Fruit fly (Drosophila melanogaster): ENCODE measurements around the gene Ir94c.

Ir94c gene

dm6 chr3R:22145425-22146411 is 26.5 kb upstream of the Ir94c start (continued):
- TF ChIP-seq CG31441 (GFP tag; IDR thresholded peaks at IDR 0.05) (peak; percentile 91), Neu2 (GFP tag; optimal IDR thresholded peaks at IDR 0.05; ENCODE audit: borderline replicate concordance) (peak; percentile 60), gfzf (GFP tag; optimal IDR thresholded peaks at IDR 0.05) (no peak), CG1832 (GFP tag; optimal IDR thresholded peaks at IDR 0.05) (no peak), br (optimal IDR thresholded peaks at IDR 0.05) (no peak), CG12659 (GFP tag; optimal IDR thresholded peaks at IDR 0.05) (peak; percentile 37), CG15696 (tag; optimal IDR thresholded peaks at IDR 0.05) (peak; percentile 77), CG13775 (GFP tag; optimal IDR thresholded peaks at IDR 0.05) (peak; percentile 57), CkIIα-i1 (GFP tag; IDR thresholded peaks at IDR 0.05) (no peak), usp (GFP tag; optimal IDR thresholded peaks at IDR 0.05) (no peak), CG3995 (GFP tag; optimal IDR thresholded peaks at IDR 0.05) (no peak), Ravus (GFP tag; IDR thresholded peaks at IDR 0.05) (peak; percentile 28), trem (tag; optimal IDR thresholded peaks at IDR 0.05) (peak; percentile 72), Antp (GFP tag; optimal IDR thresholded peaks at IDR 0.05) (peak; percentile 76), zfh2 (GFP tag; optimal IDR thresholded peaks at IDR 0.05) (no peak), onecut (GFP tag; IDR thresholded peaks at IDR 0.05) (peak; percentile 70), slbo (GFP tag; IDR thresholded peaks at IDR 0.05) (peak; percentile 31; the same call in 1 of the 2 replicates), CG12236 (GFP tag; optimal IDR thresholded peaks at IDR 0.05) (peak; percentile 39), CG15073 (GFP tag; optimal IDR thresholded peaks at IDR 0.05) (peak; percentile 44), pros (GFP tag; optimal IDR thresholded peaks at IDR 0.05) (no peak), CG10431 (GFP tag; optimal IDR thresholded peaks at IDR 0.05) (peak; percentile 72), Blimp-1 (GFP tag; optimal IDR thresholded peaks at IDR 0.05) (peak; percentile 86), BEAF-32 (GFP tag; optimal IDR thresholded peaks at IDR 0.05) (no peak), CG3407 (GFP tag; optimal IDR thresholded peaks at IDR 0.05) (peak; percentile 57), en (GFP tag; optimal IDR thresholded peaks at IDR 0.05) (peak; percentile 51), luna (GFP tag; optimal IDR thresholded peaks at IDR 0.05) (no peak), toy (GFP tag; IDR thresholded peaks at IDR 0.05) (no peak), row (GFP tag; IDR thresholded peaks at IDR 0.05) (peak; percentile 91), CG6683 (GFP tag; optimal IDR thresholded peaks at IDR 0.05) (peak; percentile 52), CG32532 (GFP tag; IDR thresholded peaks at IDR 0.05) (peak; percentile 47; the same call in 1 of the 2 replicates), chinmo (GFP tag; IDR thresholded peaks at IDR 0.05; ENCODE audit: partially characterized antibody) (no peak), Bdp1 (GFP tag; optimal IDR thresholded peaks at IDR 0.05) (peak; percentile 44), ro (GFP tag; IDR thresholded peaks at IDR 0.05) (peak; percentile 77; the same call in 1 of the 2 replicates), CG15011 (GFP tag; optimal IDR thresholded peaks at IDR 0.05) (peak; percentile 9), peb (GFP tag; IDR thresholded peaks at IDR 0.05) (peak; percentile 85), D19B (GFP tag; optimal IDR thresholded peaks at IDR 0.05) (no peak), Tbp (GFP tag; optimal IDR thresholded peaks at IDR 0.05) (no peak), CG9215 (GFP tag; IDR thresholded peaks at IDR 0.05) (peak; percentile 53), Sox100B (GFP tag; optimal IDR thresholded peaks at IDR 0.05) (peak; percentile 75), CG7271 (tag; optimal IDR thresholded peaks at IDR 0.05) (peak; percentile 2), CG14050 (GFP tag; IDR thresholded peaks at IDR 0.05) (peak; percentile 57; the same call in 2 of the 3 replicates), fd102C (GFP tag; optimal IDR thresholded peaks at IDR 0.05) (peak; percentile 65), NFAT (GFP tag; IDR thresholded peaks at IDR 0.05) (no peak), CG6854 (GFP tag; optimal IDR thresholded peaks at IDR 0.05) (peak; percentile 25), CG12104 (GFP tag; optimal IDR thresholded peaks at IDR 0.05) (peak; percentile 1), unpg (GFP tag; optimal IDR thresholded peaks at IDR 0.05) (peak; percentile 72), CG10462 (GFP tag; optimal IDR thresholded peaks at IDR 0.05) (peak; percentile 48), Poxn (GFP tag; IDR thresholded peaks at IDR 0.05) (no peak), eve (GFP tag; optimal IDR thresholded peaks at IDR 0.05) (peak in 1 of 2 experiments; percentile 94)

All from whole organism, embryonic.